Fruit fly (Drosophila melanogaster): ENCODE data around the gene Lcp65Ac.
"Not testable (repeated sequence)": the region's sequence is repeated elsewhere in the genome, so short reads cannot be mapped to it uniquely, and the experiment has no call there.

Gene Lcp65Ac

dm6 chr3L:6141538-6141937 is 3.1 kb upstream of the Lcp65Ac start:
- TF ChIP-seq Sin3A (optimal IDR thresholded peaks at IDR 0.05) = no peak
- TF ChIP-seq h (optimal IDR thresholded peaks at IDR 0.05) = no peak
- no peak for TF ChIP-seq insv (optimal IDR thresholded peaks at IDR 0.05)
- TF ChIP-seq ttk (optimal IDR thresholded peaks at IDR 0.05) = no peak
- no peak for TF ChIP-seq Myc (optimal IDR thresholded peaks at IDR 0.05)
- no peak for TF ChIP-seq psq (optimal IDR thresholded peaks at IDR 0.05)

- TF ChIP-seq psq (optimal IDR thresholded peaks at IDR 0.05) (no peak), Sin3A (optimal IDR thresholded peaks at IDR 0.05) (no peak), Myc (optimal IDR thresholded peaks at IDR 0.05) (no peak), ttk (optimal IDR thresholded peaks at IDR 0.05) (no peak), h (optimal IDR thresholded peaks at IDR 0.05) (no peak), insv (optimal IDR thresholded peaks at IDR 0.05) (no peak)
These were observed 2.3 kb upstream of the Lcp65Ac start, which contains the start of gene Cpr65Aw for dm6 chr3L:6142313-6142712. Cpr65Aw (minus strand) TSS chr3L:6142413.

- TF ChIP-seq ttk (optimal IDR thresholded peaks at IDR 0.05) (no peak), h (optimal IDR thresholded peaks at IDR 0.05) (no peak), insv (optimal IDR thresholded peaks at IDR 0.05) (no peak), psq (optimal IDR thresholded peaks at IDR 0.05) (no peak), Sin3A (optimal IDR thresholded peaks at IDR 0.05) (no peak), Myc (optimal IDR thresholded peaks at IDR 0.05) (no peak)
These were observed 1.3 kb upstream of the Lcp65Ac start, which contains the start of gene Lcp65Ad for dm6 chr3L:6143188-6143755. Lcp65Ad (plus strand) TSS chr3L:6143395.

- TF ChIP-seq ttk, h, Myc (optimal IDR thresholded peaks at IDR 0.05): not testable (repeated sequence)
These were observed 1.8 kb downstream of the Lcp65Ac start, which contains the start of gene Lcp65Ab2 for dm6 chr3L:6146374-6146773. Lcp65Ab2 (plus strand) TSS chr3L:6146674.

- not testable (repeated sequence) for TF ChIP-seq h, psq, ttk (optimal IDR thresholded peaks at IDR 0.05)
These were observed 3.3 kb downstream of the Lcp65Ac start, which contains the start of gene Cpr65Ax1 for dm6 chr3L:6147887-6148286. Cpr65Ax1 (minus strand) TSS chr3L:6147987.

dm6 chr3L:6149248-6149647 is 4.6 kb downstream of the Lcp65Ac start, which contains the start of gene Lcp65Ab1:
Lcp65Ab1 (plus strand) TSS chr3L:6149548.
- TF ChIP-seq insv, Sin3A, h (optimal IDR thresholded peaks at IDR 0.05): not testable (repeated sequence)

- not testable (repeated sequence) for TF ChIP-seq insv, ttk, Myc (optimal IDR thresholded peaks at IDR 0.05)
These were observed 6.2 kb downstream of the Lcp65Ac start, which contains the start of the genes Cpr65Ax2 and Lcp65Aa for dm6 chr3L:6150757-6151354. Cpr65Ax2 (minus strand) TSS chr3L:6150857. Lcp65Aa (plus strand) TSS chr3L:6151304.

- TF ChIP-seq psq (optimal IDR thresholded peaks at IDR 0.05) (no peak), Myc (optimal IDR thresholded peaks at IDR 0.05) (no peak), h (optimal IDR thresholded peaks at IDR 0.05) (no peak), insv (optimal IDR thresholded peaks at IDR 0.05) (no peak), Sin3A (optimal IDR thresholded peaks at IDR 0.05) (no peak), ttk (optimal IDR thresholded peaks at IDR 0.05) (no peak)
These were observed 7.9 kb downstream of the Lcp65Ac start, which contains the start of gene Acp65Aa for dm6 chr3L:6152531-6152930. Acp65Aa (minus strand) TSS chr3L:6152745.

dm6 chr3L:6154951-6155394 is 10.4 kb downstream of the Lcp65Ac start:
- TF ChIP-seq Myc (optimal IDR thresholded peaks at IDR 0.05) (no peak), h (optimal IDR thresholded peaks at IDR 0.05) (no peak), psq (optimal IDR thresholded peaks at IDR 0.05) (no peak), ttk (optimal IDR thresholded peaks at IDR 0.05) (no peak), Sin3A (optimal IDR thresholded peaks at IDR 0.05) (no peak), insv (optimal IDR thresholded peaks at IDR 0.05) (no peak)

dm6 chr3L:6157327-6158032 is 12.9 kb downstream of the Lcp65Ac start, which contains the start of gene CG13297:
CG13297 (minus strand) TSS chr3L:6157377.
- TF ChIP-seq insv (optimal IDR thresholded peaks at IDR 0.05) = no peak
- TF ChIP-seq Myc (optimal IDR thresholded peaks at IDR 0.05) = no peak
- TF ChIP-seq Sin3A (optimal IDR thresholded peaks at IDR 0.05) = no peak
- no peak for TF ChIP-seq ttk (optimal IDR thresholded peaks at IDR 0.05)
- no peak for TF ChIP-seq psq (optimal IDR thresholded peaks at IDR 0.05)
- TF ChIP-seq h (optimal IDR thresholded peaks at IDR 0.05) = no peak

- TF ChIP-seq ttk (optimal IDR thresholded peaks at IDR 0.05) (no peak), insv (optimal IDR thresholded peaks at IDR 0.05) (no peak), psq (optimal IDR thresholded peaks at IDR 0.05) (no peak), h (optimal IDR thresholded peaks at IDR 0.05) (no peak), Myc (optimal IDR thresholded peaks at IDR 0.05) (no peak), Sin3A (optimal IDR thresholded peaks at IDR 0.05) (no peak)
These were observed 13.9 kb downstream of the Lcp65Ac start, which contains the start of gene Cpr65Ay for dm6 chr3L:6158530-6158929. Cpr65Ay (minus strand) TSS chr3L:6158630.

dm6 chr3L:6159863-6160262 is 15.2 kb downstream of the Lcp65Ac start:
- TF ChIP-seq Sin3A (optimal IDR thresholded peaks at IDR 0.05) = no peak
- TF ChIP-seq h (optimal IDR thresholded peaks at IDR 0.05) = no peak
- no peak for TF ChIP-seq insv (optimal IDR thresholded peaks at IDR 0.05)
- no peak for TF ChIP-seq psq (optimal IDR thresholded peaks at IDR 0.05)
- TF ChIP-seq ttk (optimal IDR thresholded peaks at IDR 0.05) = no peak
- TF ChIP-seq Myc (optimal IDR thresholded peaks at IDR 0.05) = no peak

All from Kc167 (cell line).